Fruit fly (Drosophila melanogaster) whole organism, embryonic: ENCODE measurements around the gene CG34183.

Source experiments
- Awh ChIP-seq: fragments of 200-800 bp; sonication (Bioruptor generic); IDR thresholded peaks from 2 replicates; pipeline ENCODE4, ENCODE4 v1.3.6; 2022; ENCODE audit warnings: missing biosample characterization, missing genetic modification characterization
- BEAF-32 ChIP-seq: fragments of 200-800 bp; sonication (Bioruptor generic); optimal IDR thresholded peaks from 3 replicates; lab custom pipeline; 2017; ENCODE audit warnings: missing biosample characterization, missing genetic modification characterization, mild to moderate bottlenecking, moderate library complexity, missing genetic modification reagents
- CG1024 ChIP-seq: fragments of 200-800 bp; sonication (Bioruptor generic); IDR thresholded peaks from 2 replicates; pipeline ENCODE4 v1.3.6; 2022; ENCODE audit warnings: missing biosample characterization, missing genetic modification characterization
- CG10654 ChIP-seq: fragments of 200-800 bp; sonication (Bioruptor generic); optimal IDR thresholded peaks from 2 replicates; lab custom pipeline; 2016; ENCODE audit warnings: missing biosample characterization, missing genetic modification characterization
- CG1233 ChIP-seq: fragments of 200-800 bp; sonication (Bioruptor generic); optimal IDR thresholded peaks from 4 replicates; lab custom pipeline; 2018; ENCODE audit warnings: missing biosample characterization, mild to moderate bottlenecking, missing genetic modification characterization
- CG12659 ChIP-seq: fragments of 200-800 bp; sonication (Bioruptor generic); optimal IDR thresholded peaks from 3 replicates; lab custom pipeline; 2017; ENCODE audit warnings: mild to moderate bottlenecking, missing biosample characterization, missing genetic modification reagents, missing genetic modification characterization
- CG13624 ChIP-seq: fragments of 200-800 bp; sonication (Bioruptor generic); optimal IDR thresholded peaks from 2 replicates; lab custom pipeline; 2016; ENCODE audit warnings: missing biosample characterization, missing genetic modification characterization
- CG14860 ChIP-seq: fragments of 200-800 bp; sonication (Bioruptor generic); IDR thresholded peaks from 3 replicates; pipeline ENCODE4 v1.3.6; 2022; ENCODE audit warnings: missing biosample characterization, missing genetic modification characterization; ENCODE audit not compliant: partially characterized antibody
- CG15514 ChIP-seq: fragments of 200-800 bp; sonication (Bioruptor generic); optimal IDR thresholded peaks from 3 replicates; lab custom pipeline; 2017; ENCODE audit warnings: missing biosample characterization, missing genetic modification characterization, mild to moderate bottlenecking, moderate library complexity, missing genetic modification reagents
- CG16813 ChIP-seq: fragments of 200-800 bp; sonication (Bioruptor generic); IDR thresholded peaks from 3 replicates; pipeline ENCODE4 v1.3.6; 2022; ENCODE audit warnings: missing biosample characterization, missing genetic modification characterization; ENCODE audit not compliant: partially characterized antibody
- CG17328 ChIP-seq: fragments of 200-800 bp; sonication (Bioruptor generic); IDR thresholded peaks from 2 replicates; pipeline ENCODE4 v1.3.6; 2022; ENCODE audit warnings: missing biosample characterization, missing genetic modification characterization
- CG17829 ChIP-seq: fragments of 200-800 bp; optimal IDR thresholded peaks from 2 replicates; lab custom pipeline; 2019; ENCODE audit warnings: missing biosample characterization, mild to moderate bottlenecking, missing genetic modification characterization, moderate library complexity
- CG18011 ChIP-seq: fragments of 200-800 bp; sonication (Bioruptor generic); optimal IDR thresholded peaks from 2 replicates; lab custom pipeline; 2017; ENCODE audit warnings: missing biosample characterization, missing genetic modification characterization, mild to moderate bottlenecking, moderate library complexity, missing genotype
- CG30020 ChIP-seq: fragments of 200-800 bp; optimal IDR thresholded peaks from 2 replicates; lab custom pipeline; 2019; ENCODE audit warnings: missing biosample characterization, mild to moderate bottlenecking, missing genetic modification characterization, moderate library complexity
- CG34224 ChIP-seq: fragments of 200-800 bp; sonication (Bioruptor generic); IDR thresholded peaks from 3 replicates; pipeline ENCODE4 v1.3.6; 2022; ENCODE audit warnings: missing biosample characterization, missing genetic modification characterization; ENCODE audit not compliant: partially characterized antibody
- CG4617 ChIP-seq: fragments of 200-800 bp; sonication (Bioruptor generic); optimal IDR thresholded peaks from 3 replicates; lab custom pipeline; 2016; ENCODE audit warnings: missing biosample characterization, missing genetic modification characterization, borderline replicate concordance
- CG6683 ChIP-seq: fragments of 200-800 bp; sonication (Bioruptor generic); optimal IDR thresholded peaks from 2 replicates; lab custom pipeline; 2017; ENCODE audit warnings: missing biosample characterization, mild to moderate bottlenecking, missing genetic modification characterization, missing genetic modification reagents
- CG6791 ChIP-seq: fragments of 200-800 bp; sonication (Bioruptor generic); IDR thresholded peaks from 3 replicates; pipeline ENCODE4 v1.3.6; 2022; ENCODE audit warnings: missing biosample characterization, missing genetic modification characterization; ENCODE audit not compliant: partially characterized antibody
- CG9817 ChIP-seq: fragments of 200-800 bp; sonication (Bioruptor generic); optimal IDR thresholded peaks from 2 replicates; lab custom pipeline; 2018; ENCODE audit warnings: missing biosample characterization, mild to moderate bottlenecking, missing genetic modification characterization, moderate library complexity
- CG9932 ChIP-seq: fragments of 200-800 bp; sonication (Bioruptor generic); IDR thresholded peaks from 2 replicates; pipeline ENCODE4 v1.3.6; 2022; ENCODE audit warnings: missing biosample characterization, missing genetic modification characterization
- Dll ChIP-seq: fragments of 200-800 bp; sonication (Bioruptor generic); IDR thresholded peaks from 4 replicates; pipeline ENCODE4 v1.3.6; 2022; ENCODE audit warnings: missing biosample characterization, missing genetic modification characterization; ENCODE audit not compliant: partially characterized antibody
- Dref ChIP-seq: fragments of 200-800 bp; sonication (Bioruptor generic); IDR thresholded peaks from 2 replicates; pipeline ENCODE4 v1.3.6; 2022; ENCODE audit warnings: missing biosample characterization, missing genetic modification characterization
- E2f2 ChIP-seq: fragments of 200-800 bp; sonication (Bioruptor generic); IDR thresholded peaks from 2 replicates; pipeline ENCODE4 v1.3.6; 2022; ENCODE audit warnings: missing biosample characterization, missing genetic modification characterization
- Elba2 ChIP-seq: fragments of 200-800 bp; sonication (Bioruptor generic); optimal IDR thresholded peaks from 3 replicates; lab custom pipeline; 2016; ENCODE audit warnings: missing biosample characterization, missing genetic modification characterization
- HHEX ChIP-seq: fragments of 200-800 bp; sonication (Bioruptor generic); optimal IDR thresholded peaks from 3 replicates; lab custom pipeline; 2017; ENCODE audit warnings: missing biosample characterization, mild to moderate bottlenecking, missing genetic modification characterization, missing genetic modification reagents
- Lhr ChIP-seq: fragments of 200-800 bp; sonication (Bioruptor generic); optimal IDR thresholded peaks from 3 replicates; lab custom pipeline; 2017; ENCODE audit warnings: mild to moderate bottlenecking, missing biosample characterization, missing genetic modification reagents, missing genetic modification characterization
- MBD-R2 ChIP-seq: fragments of 200-800 bp; sonication (Bioruptor generic); IDR thresholded peaks from 2 replicates; pipeline ENCODE4 v1.3.6; 2022; ENCODE audit warnings: missing biosample characterization, missing genetic modification characterization
- MESR4 ChIP-seq: fragments of 200-800 bp; sonication (Bioruptor generic); optimal IDR thresholded peaks from 2 replicates; lab custom pipeline; 2018; ENCODE audit warnings: missing biosample characterization, mild to moderate bottlenecking, missing genetic modification characterization, moderate library complexity
- Scr ChIP-seq: fragments of 200-800 bp; sonication (Bioruptor generic); IDR thresholded peaks from 2 replicates; pipeline ENCODE4 v1.3.6; 2022; ENCODE audit warnings: missing biosample characterization, missing genetic modification characterization; ENCODE audit not compliant: partially characterized antibody
- ci ChIP-seq: fragments of 200-800 bp; sonication (Bioruptor generic); IDR thresholded peaks from 3 replicates; pipeline ENCODE4 v1.3.6; 2022; ENCODE audit warnings: missing biosample characterization, missing genetic modification characterization
- crp ChIP-seq, 2 experiments: fragments of 200-800 bp; sonication (Bioruptor generic); optimal IDR thresholded peaks; 2 replicates in 1 of 2; 3 replicates in 1 of 2; lab custom pipeline; 2017; ENCODE audit warnings: missing biosample characterization in 2 of 2, missing genetic modification characterization in 2 of 2, mild to moderate bottlenecking in 1 of 2, moderate library complexity in 1 of 2
- dan ChIP-seq: fragments of 200-800 bp; sonication (Bioruptor generic); IDR thresholded peaks from 2 replicates; pipeline ENCODE4 v1.3.6; 2022; ENCODE audit warnings: missing biosample characterization, missing genetic modification characterization
- esg ChIP-seq: fragments of 200-800 bp; sonication (Bioruptor generic); conservative IDR thresholded peaks from 2 replicates; pipeline ENCODE4 v1.3.6; 2022; ENCODE audit warnings: missing biosample characterization, missing genetic modification characterization
- gcm ChIP-seq: fragments of 200-800 bp; sonication (Bioruptor generic); optimal IDR thresholded peaks from 2 replicates; lab custom pipeline; 2019; ENCODE audit warnings: missing biosample characterization, mild to moderate bottlenecking, missing genetic modification characterization, moderate library complexity
- gfzf ChIP-seq: fragments of 200-800 bp; sonication (Bioruptor generic); optimal IDR thresholded peaks from 2 replicates; lab custom pipeline; 2016; ENCODE audit warnings: missing biosample characterization, mild to moderate bottlenecking, missing genetic modification characterization, moderate library complexity
- hb ChIP-seq: fragments of 200-800 bp; sonication (Bioruptor generic); IDR thresholded peaks from 3 replicates; pipeline ENCODE4 v1.3.6; 2022; ENCODE audit warnings: missing biosample characterization, missing genetic modification characterization; ENCODE audit not compliant: partially characterized antibody
- knrl ChIP-seq: fragments of 200-800 bp; sonication (Bioruptor generic); IDR thresholded peaks from 3 replicates; pipeline ENCODE4 v1.3.6; 2022; ENCODE audit warnings: missing biosample characterization, missing genetic modification characterization; ENCODE audit not compliant: partially characterized antibody
- lilli ChIP-seq: fragments of 200-800 bp; sonication (Bioruptor generic); optimal IDR thresholded peaks from 3 replicates; lab custom pipeline; 2016; ENCODE audit warnings: missing biosample characterization, missing genetic modification characterization
- nerfin-2 ChIP-seq: fragments of 200-800 bp; sonication (Bioruptor generic); IDR thresholded peaks from 2 replicates; pipeline ENCODE4 v1.3.6; 2022; ENCODE audit warnings: missing biosample characterization, missing genetic modification characterization; ENCODE audit not compliant: partially characterized antibody
- nmo ChIP-seq: fragments of 200-800 bp; sonication (Bioruptor generic); optimal IDR thresholded peaks from 2 replicates; lab custom pipeline; 2018; ENCODE audit warnings: missing biosample characterization, mild to moderate bottlenecking, missing genetic modification characterization, moderate library complexity
- repo ChIP-seq: fragments of 200-800 bp; sonication (Bioruptor generic); optimal IDR thresholded peaks from 2 replicates; lab custom pipeline; 2016; ENCODE audit warnings: missing biosample characterization, missing genetic modification characterization
- sc ChIP-seq, 3 experiments: fragments of >200 bp in 2 of 3; fragments of 200-800 bp in 1 of 3; sonication (Bioruptor generic) in 1 of 3; optimal IDR thresholded peaks; 2 replicates in 2 of 3; 3 replicates in 1 of 3; lab custom pipeline; 2017; ENCODE audit warnings: mild to moderate bottlenecking in 1 of 3, missing biosample characterization in 1 of 3, missing genetic modification characterization in 1 of 3, missing genetic modification reagents in 1 of 3
- stwl ChIP-seq: fragments of 200-800 bp; sonication (Bioruptor generic); optimal IDR thresholded peaks from 3 replicates; lab custom pipeline; 2018; ENCODE audit warnings: missing biosample characterization, mild to moderate bottlenecking, missing genetic modification characterization, moderate library complexity
- tgo ChIP-seq: fragments of 200-800 bp; sonication (Bioruptor generic); IDR thresholded peaks from 3 replicates; pipeline ENCODE4 v1.3.6; 2022; ENCODE audit warnings: missing biosample characterization, missing genetic modification characterization
- tup ChIP-seq: fragments of 200-800 bp; sonication (Bioruptor generic); optimal IDR thresholded peaks from 2 replicates; lab custom pipeline; 2016; ENCODE audit warnings: missing biosample characterization, mild to moderate bottlenecking, missing genetic modification characterization, moderate library complexity
- vvl ChIP-seq: fragments of 200-800 bp; sonication (Bioruptor generic); IDR thresholded peaks from 2 replicates; pipeline ENCODE4 v1.3.6; 2022; ENCODE audit warnings: missing biosample characterization, missing genetic modification characterization
- zen2 ChIP-seq: fragments of 200-800 bp; sonication (Bioruptor generic); IDR thresholded peaks from 3 replicates; pipeline ENCODE4 v1.3.6; 2022; ENCODE audit warnings: missing biosample characterization, missing genetic modification characterization; ENCODE audit not compliant: partially characterized antibody
- zfh2 ChIP-seq: fragments of 200-800 bp; sonication (Bioruptor generic); optimal IDR thresholded peaks from 2 replicates; lab custom pipeline; 2016; ENCODE audit warnings: missing biosample characterization, missing genetic modification characterization

Gene CG34183

DNA sequence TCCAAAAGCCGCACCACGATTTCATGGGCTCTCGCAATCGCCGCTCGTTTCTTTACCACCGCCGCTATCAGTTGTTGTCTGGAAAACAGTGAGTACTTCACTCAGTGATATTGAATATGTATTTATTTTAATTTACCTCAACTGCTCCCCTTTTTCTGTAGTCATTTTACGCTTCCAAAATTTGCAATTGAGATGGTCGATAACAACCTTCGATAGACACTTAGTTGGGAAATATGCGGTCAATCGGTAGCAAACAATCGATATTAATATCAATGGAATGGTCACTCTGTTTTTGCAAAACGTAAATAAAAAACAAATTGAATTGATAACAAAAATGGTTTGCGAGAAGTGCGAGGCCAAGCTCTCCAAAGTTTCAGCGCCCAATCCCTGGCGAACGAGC is at the start of gene CG34183, which contains the start of gene CG4537:
Gene CG34183, minus strand, starts transcription at position 197 of the 400 bp plus-strand sequence.
Gene CG4537, plus strand, starts transcription at position 310 of the 400 bp plus-strand sequence.
- no peak for TF ChIP-seq zfh2
- peak; percentile 68 for TF ChIP-seq E2f2 (GFP tag; lab: Robert Waterston, UW)
- no peak for TF ChIP-seq HHEX (GFP tag; lab: Kevin White, UChicago)
- peak; percentile 89 for TF ChIP-seq CG16813 (GFP tag; lab: Robert Waterston, UW)
- peak in 1 of 2 experiments; percentile 30 for TF ChIP-seq crp (GFP tag; optimal IDR thresholded peaks at IDR 0.05; lab: Kevin White, UChicago)
- TF ChIP-seq tup (GFP tag; lab: Kevin White, UChicago) = no peak
- peak; percentile 64 for TF ChIP-seq CG12659 (GFP tag; lab: Kevin White, UChicago)
- peak; percentile 33; the same call in 1 of the 2 replicates for TF ChIP-seq CG9932
- peak; percentile 17 for TF ChIP-seq CG17829
- no peak for TF ChIP-seq esg (GFP tag; lab: Robert Waterston, UW)
- peak; percentile 85 for TF ChIP-seq knrl (GFP tag; lab: Robert Waterston, UW)
- TF ChIP-seq lilli (GFP tag; lab: Kevin White, UChicago) = no peak
- TF ChIP-seq Scr (GFP tag; lab: Robert Waterston, UW) = peak; percentile 90
- TF ChIP-seq hb = peak; percentile 78; the same call in 2 of the 3 replicates
- no peak for TF ChIP-seq gcm (GFP tag; lab: Kevin White, UChicago)
- TF ChIP-seq CG6683 (GFP tag; lab: Kevin White, UChicago) = no peak
- peak; percentile 4 for TF ChIP-seq CG30020 (tag; lab: Kevin White, UChicago)
- TF ChIP-seq CG14860 (GFP tag; lab: Robert Waterston, UW) = peak; percentile 86
- TF ChIP-seq CG13624 (GFP tag; lab: Kevin White, UChicago) = peak; percentile 40
- peak; percentile 56 for TF ChIP-seq vvl (GFP tag; lab: Robert Waterston, UW)
- TF ChIP-seq stwl = peak; percentile 94
- peak; percentile 93 for TF ChIP-seq CG6791 (GFP tag; lab: Robert Waterston, UW)
- TF ChIP-seq Dref (GFP tag; lab: Robert Waterston, UW) = peak; percentile 97
- TF ChIP-seq CG4617 = peak; percentile 36
- no peak for TF ChIP-seq CG18011
- TF ChIP-seq CG9817 (tag; lab: Kevin White, UChicago) = no peak
- no peak for TF ChIP-seq sc (optimal IDR thresholded peaks at IDR 0.05; lab: Kevin White, UChicago)
- TF ChIP-seq sc (GFP tag; optimal IDR thresholded peaks at IDR 0.05; lab: Kevin White, UChicago) = no peak
- TF ChIP-seq Lhr = no peak
- 0 out of 2 replicates have a peak, but pooled peaks have one; percentile 18 for TF ChIP-seq CG17328 (GFP tag; lab: Robert Waterston, UW)
- peak; percentile 13 for TF ChIP-seq nmo (GFP tag; lab: Kevin White, UChicago)
- TF ChIP-seq repo (GFP tag; lab: Kevin White, UChicago) = no peak
- TF ChIP-seq MBD-R2 = peak; percentile 94
- TF ChIP-seq zen2 (GFP tag; lab: Robert Waterston, UW) = peak; percentile 93
- peak; percentile 95 for TF ChIP-seq CG34224 (GFP tag; lab: Robert Waterston, UW)
- TF ChIP-seq CG15514 (GFP tag; lab: Kevin White, UChicago) = peak; percentile 39
- peak; percentile 90 for TF ChIP-seq Dll (GFP tag; lab: Robert Waterston, UW)
- TF ChIP-seq gfzf (GFP tag; lab: Kevin White, UChicago) = peak; percentile 51
- TF ChIP-seq dan (GFP tag; lab: Robert Waterston, UW) = no peak
- no peak for TF ChIP-seq Elba2 (GFP tag; lab: Kevin White, UChicago)
- TF ChIP-seq nerfin-2 (GFP tag; lab: Robert Waterston, UW) = peak; percentile 85
- TF ChIP-seq BEAF-32 (GFP tag; lab: Kevin White, UChicago) = peak; percentile 89
- peak; percentile 74 for TF ChIP-seq MESR4 (GFP tag; lab: Kevin White, UChicago)
- TF ChIP-seq ci (GFP tag; lab: Robert Waterston, UW) = peak; percentile 13; the same call in 1 of the 3 replicates
- no peak for TF ChIP-seq Awh (GFP tag; lab: Robert Waterston, UW)
- TF ChIP-seq CG1233 = no peak
- no peak for TF ChIP-seq tgo
- TF ChIP-seq CG1024 (GFP tag; lab: Robert Waterston, UW) = no peak
- no peak for TF ChIP-seq CG10654 (GFP tag; lab: Kevin White, UChicago)
